Worm (Caenorhabditis elegans): ENCODE data around the gene C26E6.12.
A peak's percentile ranks its signal among the peaks of the same experiment; 100 is the strongest.

The C26E6.12 gene

DNA sequence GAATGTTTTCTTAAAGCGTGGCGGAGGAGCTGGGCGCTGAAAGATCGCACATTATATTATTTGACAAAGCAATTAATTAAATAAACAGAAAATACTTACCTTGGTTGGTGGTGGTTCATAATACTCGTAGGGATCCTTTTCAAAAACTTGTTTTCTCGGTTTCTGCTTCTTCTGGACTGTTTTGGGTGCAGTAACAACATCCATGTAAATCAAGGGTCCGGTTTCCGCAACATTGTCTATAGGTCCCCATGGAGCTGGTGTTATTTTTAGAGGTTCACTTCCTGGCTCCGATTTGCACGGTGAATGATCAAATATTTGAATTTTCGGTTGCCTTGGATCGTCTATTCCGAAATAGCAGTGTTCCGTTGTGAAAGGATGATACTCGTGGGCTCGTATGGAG, 7.9 kb downstream of the C26E6.12 start:
- no peak for TF ChIP-seq ztf-11 (tag; optimal IDR thresholded peaks at IDR 0.05)
- TF ChIP-seq pax-3 (tag; optimal IDR thresholded peaks at IDR 0.05) = no peak

DNA sequence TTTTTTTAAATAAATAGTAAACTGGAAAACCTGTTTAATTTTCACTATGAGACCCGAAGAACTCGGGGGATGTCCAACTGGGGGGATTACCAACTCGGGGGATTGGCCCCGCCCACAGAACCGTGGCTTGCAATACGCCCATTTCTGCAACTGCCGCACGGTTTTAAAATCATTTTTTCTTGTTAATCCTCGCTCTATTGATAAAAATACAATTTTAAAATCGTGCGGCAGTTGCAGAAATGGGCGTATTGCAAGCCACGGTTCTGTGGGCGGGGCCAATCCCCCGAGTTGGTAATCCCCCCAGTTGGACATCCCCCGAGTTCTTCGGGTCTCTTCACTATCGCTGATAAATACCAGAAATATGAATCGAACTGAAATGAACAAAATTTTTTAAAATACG, 10.0 kb downstream of the C26E6.12 start, which contains the start of gene mmab-1:
mmab-1 (minus strand) TSS at position 95 of the 400 bp plus-strand sequence.
- peak; percentile 57 for TF ChIP-seq nhr-47 (tag; optimal IDR thresholded peaks at IDR 0.05)
- TF ChIP-seq ceh-88 (GFP tag; IDR thresholded peaks at IDR 0.05) = peak; percentile 8; the same call in 1 of the 2 replicates
- TF ChIP-seq nhr-71 (tag; optimal IDR thresholded peaks at IDR 0.05) = peak; percentile 59
- peak; percentile 36 for TF ChIP-seq fkh-8 (tag; optimal IDR thresholded peaks at IDR 0.05)
- peak in 1 of 2 experiments; percentile 18 for TF ChIP-seq lsy-2 (tag; optimal IDR thresholded peaks at IDR 0.05)
- TF ChIP-seq swsn-7 (tag; optimal IDR thresholded peaks at IDR 0.05) = peak; percentile 19
- TF ChIP-seq nhr-20 (tag; optimal IDR thresholded peaks at IDR 0.05) = peak; percentile 18
- TF ChIP-seq dpl-1 (GFP tag; optimal IDR thresholded peaks at IDR 0.05) = peak in 1 of 3 experiments; percentile 11
- peak; percentile 60 for TF ChIP-seq nhr-90 (tag; optimal IDR thresholded peaks at IDR 0.05; ENCODE audit: poor library complexity)
- peak; percentile 4 for TF ChIP-seq tbx-2 (tag; optimal IDR thresholded peaks at IDR 0.05)
- TF ChIP-seq grh-1 (GFP tag; IDR thresholded peaks at IDR 0.05) = peak; percentile 51
- TF ChIP-seq lin-35 (GFP tag; optimal IDR thresholded peaks at IDR 0.05) = peak in 1 of 2 experiments; percentile 8
- TF ChIP-seq snu-23 (GFP tag; optimal IDR thresholded peaks at IDR 0.05) = peak; percentile 36
- TF ChIP-seq dsc-1 (tag; optimal IDR thresholded peaks at IDR 0.05) = peak; percentile 15
- peak; percentile 15 to 30 for TF ChIP-seq efl-1 (optimal IDR thresholded peaks at IDR 0.05)
- TF ChIP-seq efl-1 (GFP tag; optimal IDR thresholded peaks at IDR 0.05 in 1 of 2) = peak in 1 of 2 experiments; percentile 91
- peak; percentile 66 for TF ChIP-seq nhr-19 (GFP tag; conservative IDR thresholded peaks at IDR 0.05)

DNA sequence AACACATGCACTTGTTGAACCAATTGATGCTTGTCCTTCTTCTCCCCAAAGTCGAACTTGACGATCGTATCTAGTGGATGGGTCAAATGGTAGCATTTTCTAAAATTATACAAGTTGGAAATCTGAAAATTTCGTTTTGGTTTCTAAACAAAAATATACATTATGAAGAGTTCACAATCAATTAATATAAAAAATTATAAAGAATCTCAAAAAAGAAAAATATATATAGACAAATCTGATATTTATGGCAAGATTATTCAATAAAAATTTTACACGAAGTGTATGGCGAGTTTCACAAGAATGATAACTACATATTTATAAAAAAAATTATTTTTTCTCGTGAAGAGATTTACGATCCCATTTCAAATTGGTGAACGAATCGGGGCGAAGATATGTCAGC, 11.8 kb downstream of the C26E6.12 start, which contains the start of gene ula-1:
ula-1 (minus strand) TSS at position 101 of the 400 bp plus-strand sequence.
- no peak for TF ChIP-seq unc-130 (tag; optimal IDR thresholded peaks at IDR 0.05)
- no peak for TF ChIP-seq lin-35 (GFP tag; optimal IDR thresholded peaks at IDR 0.05)
- no peak for TF ChIP-seq lsy-2 (tag; optimal IDR thresholded peaks at IDR 0.05)
- no peak for TF ChIP-seq nhr-19 (GFP tag; conservative IDR thresholded peaks at IDR 0.05)
- TF ChIP-seq fkh-4 (tag; optimal IDR thresholded peaks at IDR 0.05; ENCODE audit: borderline replicate concordance) = no peak
- TF ChIP-seq mdl-1 (tag; optimal IDR thresholded peaks at IDR 0.05) = no peak
- no peak for TF ChIP-seq lin-39 (tag; optimal IDR thresholded peaks at IDR 0.05)
- TF ChIP-seq C04F5.9 (tag; optimal IDR thresholded peaks at IDR 0.05) = no peak
- no peak for TF ChIP-seq nhr-11 (tag; optimal IDR thresholded peaks at IDR 0.05)
- no peak for TF ChIP-seq unc-86 (tag; optimal IDR thresholded peaks at IDR 0.05)
- no peak for TF ChIP-seq tlp-1 (tag; optimal IDR thresholded peaks at IDR 0.05)
- no peak for TF ChIP-seq zag-1 (tag; optimal IDR thresholded peaks at IDR 0.05)
- no peak for TF ChIP-seq mef-2 (tag; optimal IDR thresholded peaks at IDR 0.05)
- TF ChIP-seq tbx-2 (tag; optimal IDR thresholded peaks at IDR 0.05) = no peak
- no peak for TF ChIP-seq blmp-1 (tag; optimal IDR thresholded peaks at IDR 0.05)
- no peak for TF ChIP-seq sup-37 (GFP tag; optimal IDR thresholded peaks at IDR 0.05)
- no peak for TF ChIP-seq ces-1 (GFP tag; optimal IDR thresholded peaks at IDR 0.05)

DNA sequence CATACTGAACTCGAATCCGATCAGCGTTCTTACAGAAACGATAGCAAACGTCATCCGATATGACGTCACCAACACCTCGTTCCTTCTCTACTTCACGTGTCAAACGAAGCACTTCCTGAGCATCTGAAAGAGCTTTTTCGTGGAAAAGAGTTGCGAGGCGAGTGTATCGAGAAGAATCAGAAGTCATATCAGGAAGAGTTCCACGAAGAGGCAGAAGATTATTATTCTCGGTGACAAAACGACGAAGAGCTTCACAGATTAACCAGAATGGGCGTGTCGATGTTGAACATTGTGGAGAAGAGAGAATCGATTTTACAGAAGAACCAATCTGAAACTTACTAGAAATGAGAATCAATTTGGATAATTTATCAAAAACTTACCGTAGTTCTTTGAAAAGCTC, 13.1 kb downstream of the C26E6.12 start:
- TF ChIP-seq aly-2 (tag; optimal IDR thresholded peaks at IDR 0.05) (no peak), nhr-47 (tag; optimal IDR thresholded peaks at IDR 0.05) (no peak), pax-3 (tag; optimal IDR thresholded peaks at IDR 0.05) (no peak), ama-1 (optimal IDR thresholded peaks at IDR 0.05) (no peak)

DNA sequence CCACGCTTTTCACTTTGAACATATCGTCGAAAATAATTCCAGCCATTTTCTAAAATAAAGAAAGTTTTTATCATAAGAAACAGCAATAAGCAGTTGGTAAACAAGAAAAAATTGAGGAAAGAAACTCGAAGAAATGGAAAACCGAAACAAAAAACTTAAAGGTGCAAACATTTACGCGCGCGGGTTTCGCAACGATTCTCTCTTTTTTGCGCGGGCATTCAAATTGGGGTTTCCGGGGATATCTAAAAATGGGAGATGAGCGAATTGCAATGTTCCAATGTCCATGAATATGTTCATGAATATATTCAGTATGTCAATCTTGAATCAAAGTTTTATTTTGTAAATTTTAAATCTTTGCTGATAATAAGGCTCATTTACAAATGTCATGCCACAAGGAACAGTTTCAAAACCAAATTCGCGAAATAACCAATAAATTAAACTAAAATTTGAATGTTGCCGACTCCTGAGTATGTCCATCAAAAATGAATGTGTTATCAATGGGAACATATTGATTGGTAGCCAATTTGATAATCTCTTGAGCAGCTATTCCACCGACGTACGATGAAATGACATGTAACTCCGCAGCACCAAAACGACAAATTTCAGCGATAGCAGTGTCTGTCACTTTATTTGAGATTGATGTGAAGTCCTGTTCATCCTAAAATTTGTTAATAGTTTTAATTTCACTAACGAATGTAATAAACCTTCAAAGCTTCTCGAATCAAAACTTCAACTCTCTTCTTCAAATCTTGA, 13.9 kb downstream of the C26E6.12 start, which contains the start of gene rpb-8:
rpb-8 (minus strand) TSS at position 49 of the 753 bp plus-strand sequence.
- TF ChIP-seq ceh-90 (tag; optimal IDR thresholded peaks at IDR 0.05) = peak; percentile 27
- TF ChIP-seq isw-1 (GFP tag; IDR thresholded peaks at IDR 0.05) = peak; percentile 2; the same call in 1 of the 2 replicates
- no peak for TF ChIP-seq nhr-85 (tag)
- peak; percentile 56 to 80 for TF ChIP-seq lsy-2 (tag; optimal IDR thresholded peaks at IDR 0.05)
- TF ChIP-seq nhr-20 (tag; optimal IDR thresholded peaks at IDR 0.05) = peak; percentile 45
- TF ChIP-seq dpl-1 (GFP tag; optimal IDR thresholded peaks at IDR 0.05) = peak; percentile 90 to 95 (median 90)
- peak; percentile 52 for TF ChIP-seq nhr-47 (tag; optimal IDR thresholded peaks at IDR 0.05)
- TF ChIP-seq irx-1 (tag; optimal IDR thresholded peaks at IDR 0.05) = peak; percentile 3
- TF ChIP-seq rnt-1 (tag; optimal IDR thresholded peaks at IDR 0.05) = peak; percentile 74
- TF ChIP-seq nhr-19 (GFP tag; conservative IDR thresholded peaks at IDR 0.05) = peak; percentile 35
- peak; percentile 17 for TF ChIP-seq nhr-90 (tag; optimal IDR thresholded peaks at IDR 0.05; ENCODE audit: poor library complexity)
- TF ChIP-seq lin-35 (GFP tag; optimal IDR thresholded peaks at IDR 0.05) = peak; percentile 94 to 96
- no peak for TF ChIP-seq elt-2 (tag; optimal IDR thresholded peaks at IDR 0.05)
- TF ChIP-seq nhr-84 (tag; optimal IDR thresholded peaks at IDR 0.05) = no peak
- TF ChIP-seq lin-13 (GFP tag; optimal IDR thresholded peaks at IDR 0.05) = peak; percentile 38
- TF ChIP-seq unc-130 (tag; optimal IDR thresholded peaks at IDR 0.05) = peak; percentile 26
- no peak for TF ChIP-seq vab-15 (tag; optimal IDR thresholded peaks at IDR 0.05)
- peak; percentile 53 for TF ChIP-seq skn-1 (tag; optimal IDR thresholded peaks at IDR 0.05)

Measured in whole organism, L1 larva.